Fruit fly (Drosophila melanogaster) whole organism, prepupa: Measurements from ENCODE around the gene CG17140.

Experiments used
- Blimp-1 ChIP-seq: fragments of 200-800 bp; sonication (Bioruptor generic); optimal IDR thresholded peaks from 3 replicates; lab custom pipeline; 2017; ENCODE audit warnings: missing biosample characterization, missing genetic modification characterization, mild to moderate bottlenecking, moderate library complexity, missing genetic modification reagents
- CG11762 ChIP-seq: fragments of 200-800 bp; sonication (Bioruptor generic); optimal IDR thresholded peaks from 3 replicates; lab custom pipeline; 2016; ENCODE audit warnings: missing biosample characterization, missing genetic modification characterization; ENCODE audit not compliant: insufficient read depth
- CG11902 ChIP-seq: fragments of 200-800 bp; sonication (Bioruptor generic); optimal IDR thresholded peaks from 3 replicates; lab custom pipeline; 2016; ENCODE audit warnings: missing biosample characterization, missing genetic modification characterization
- CG15336 ChIP-seq: fragments of 200-800 bp; sonication (Bioruptor generic); IDR thresholded peaks from 2 replicates; pipeline ENCODE4 v1.3.6; 2022; ENCODE audit warnings: missing biosample characterization, missing genetic modification characterization
- CG31627 ChIP-seq: fragments of 200-800 bp; sonication (Bioruptor generic); optimal IDR thresholded peaks from 3 replicates; lab custom pipeline; 2016; ENCODE audit warnings: missing biosample characterization, missing genetic modification characterization
- CG32006 ChIP-seq: fragments of 200-800 bp; sonication (Bioruptor generic); optimal IDR thresholded peaks from 3 replicates; lab custom pipeline; 2017; ENCODE audit warnings: missing biosample characterization, mild to moderate bottlenecking, missing genetic modification characterization
- CG34406 ChIP-seq: fragments of 200-800 bp; sonication (Bioruptor generic); optimal IDR thresholded peaks from 3 replicates; lab custom pipeline; 2016; ENCODE audit warnings: missing biosample characterization, missing genetic modification characterization
- CG3919 ChIP-seq: fragments of 200-800 bp; sonication (Bioruptor generic); optimal IDR thresholded peaks from 3 replicates; lab custom pipeline; 2016; ENCODE audit warnings: missing biosample characterization, missing genetic modification characterization
- CG4318 ChIP-seq: fragments of 200-800 bp; sonication (Bioruptor generic); optimal IDR thresholded peaks from 3 replicates; lab custom pipeline; 2017; ENCODE audit warnings: missing biosample characterization, mild to moderate bottlenecking, missing genetic modification characterization
- CG6163 ChIP-seq: fragments of 200-800 bp; sonication (Bioruptor generic); IDR thresholded peaks from 3 replicates; pipeline ENCODE4 v1.3.6; 2022; ENCODE audit warnings: missing biosample characterization, missing genetic modification characterization
- CG6276 ChIP-seq: fragments of 200-800 bp; sonication (Bioruptor generic); optimal IDR thresholded peaks from 2 replicates; lab custom pipeline; 2017; ENCODE audit warnings: missing biosample characterization, mild to moderate bottlenecking, missing genetic modification characterization
- CG6808 ChIP-seq: fragments of 200-800 bp; sonication (Bioruptor generic); optimal IDR thresholded peaks from 3 replicates; lab custom pipeline; 2017; ENCODE audit warnings: missing biosample characterization, missing genetic modification characterization, mild to moderate bottlenecking, moderate library complexity, missing genetic modification reagents
- CG6854 ChIP-seq: fragments of 200-800 bp; sonication (Bioruptor generic); optimal IDR thresholded peaks from 2 replicates; lab custom pipeline; 2017; ENCODE audit warnings: missing biosample characterization, mild to moderate bottlenecking, missing genetic modification characterization
- CG8319 ChIP-seq: fragments of 200-800 bp; sonication (Bioruptor generic); optimal IDR thresholded peaks from 3 replicates; lab custom pipeline; 2016; ENCODE audit warnings: missing biosample characterization, missing genetic modification characterization
- CG8632 ChIP-seq: fragments of 200-800 bp; sonication (Bioruptor generic); optimal IDR thresholded peaks from 3 replicates; lab custom pipeline; 2016; ENCODE audit warnings: missing biosample characterization, missing genetic modification characterization
- CG9139 ChIP-seq: fragments of 200-800 bp; sonication (Bioruptor generic); optimal IDR thresholded peaks from 3 replicates; lab custom pipeline; 2017; ENCODE audit warnings: missing biosample characterization, mild to moderate bottlenecking, missing genetic modification characterization
- Eip78C ChIP-seq: fragments of 200-800 bp; sonication (Bioruptor generic); peaks from one replicate; lab custom pipeline; 2016; ENCODE audit warnings: missing biosample characterization, missing genetic modification characterization
- Ets21C ChIP-seq: fragments of 200-800 bp; sonication (Bioruptor generic); optimal IDR thresholded peaks from 3 replicates; lab custom pipeline; 2016; ENCODE audit warnings: missing biosample characterization, missing genetic modification characterization
- Ets96B ChIP-seq: fragments of 200-800 bp; optimal IDR thresholded peaks from 2 replicates; lab custom pipeline; 2019; ENCODE audit warnings: missing biosample characterization, mild to moderate bottlenecking, missing genetic modification characterization, moderate library complexity
- Hr38 ChIP-seq: sonication (Bioruptor generic); optimal IDR thresholded peaks from 2 replicates; lab custom pipeline; 2016; ENCODE audit warnings: missing biosample characterization, missing genetic modification characterization
- Hr4 ChIP-seq: fragments of 200-800 bp; sonication (Bioruptor generic); optimal IDR thresholded peaks from 3 replicates; lab custom pipeline; 2016; ENCODE audit warnings: missing biosample characterization, missing genetic modification characterization
- Met ChIP-seq: fragments of 200-800 bp; sonication (Bioruptor generic); optimal IDR thresholded peaks from 3 replicates; lab custom pipeline; 2016; ENCODE audit warnings: missing biosample characterization, missing genetic modification characterization
- OdsH ChIP-seq: fragments of 200-800 bp; sonication (Bioruptor generic); optimal IDR thresholded peaks from 3 replicates; lab custom pipeline; 2016; ENCODE audit warnings: missing biosample characterization, missing genetic modification characterization
- Sox102F ChIP-seq: fragments of 200-800 bp; sonication (Bioruptor generic); optimal IDR thresholded peaks from 2 replicates; lab custom pipeline; 2016; ENCODE audit warnings: missing biosample characterization, mild to moderate bottlenecking, missing genetic modification characterization
- Sox14 ChIP-seq: fragments of 200-800 bp; sonication (Bioruptor generic); optimal IDR thresholded peaks from 3 replicates; lab custom pipeline; 2016; ENCODE audit warnings: missing biosample characterization, missing genetic modification characterization
- acj6 ChIP-seq: fragments of 200-800 bp; sonication (Bioruptor generic); optimal IDR thresholded peaks from 3 replicates; lab custom pipeline; 2016; ENCODE audit warnings: missing biosample characterization, missing genetic modification characterization
- cyc ChIP-seq: fragments of 200-800 bp; sonication (Bioruptor generic); optimal IDR thresholded peaks from 3 replicates; lab custom pipeline; 2016; ENCODE audit warnings: missing biosample characterization, missing genetic modification characterization
- dac ChIP-seq: fragments of 200-800 bp; sonication (Bioruptor generic); optimal IDR thresholded peaks from 2 replicates; lab custom pipeline; 2017; ENCODE audit warnings: missing biosample characterization, mild to moderate bottlenecking, missing genetic modification characterization
- dsx ChIP-seq: fragments of 200-800 bp; optimal IDR thresholded peaks from 3 replicates; lab custom pipeline; 2019; ENCODE audit warnings: missing biosample characterization, mild to moderate bottlenecking, missing genetic modification characterization, moderate library complexity; ENCODE audit not compliant: poor library complexity, severe bottlenecking
- eg ChIP-seq: fragments of 200-800 bp; sonication (Bioruptor generic); IDR thresholded peaks from 3 replicates; pipeline ENCODE4 v1.3.6; 2022; ENCODE audit warnings: missing biosample characterization, missing genetic modification characterization
- fd85E ChIP-seq: fragments of 200-800 bp; sonication (Bioruptor generic); optimal IDR thresholded peaks from 3 replicates; lab custom pipeline; 2016; ENCODE audit warnings: missing biosample characterization, missing genetic modification characterization
- lz ChIP-seq: fragments of 200-800 bp; sonication (Bioruptor generic); optimal IDR thresholded peaks from 3 replicates; lab custom pipeline; 2016; ENCODE audit warnings: missing biosample characterization, missing genetic modification characterization
- net ChIP-seq: fragments of 200-800 bp; sonication (Bioruptor generic); optimal IDR thresholded peaks from 3 replicates; lab custom pipeline; 2016; ENCODE audit warnings: missing biosample characterization, missing genetic modification characterization
- spab ChIP-seq: fragments of 200-800 bp; sonication (Bioruptor generic); optimal IDR thresholded peaks from 2 replicates; lab custom pipeline; 2017; ENCODE audit warnings: missing biosample characterization, mild to moderate bottlenecking, missing genetic modification characterization, missing genetic modification reagents
- ss ChIP-seq, 2 experiments: fragments of 200-800 bp; sonication (Bioruptor generic); optimal IDR thresholded peaks; 2 replicates in 1 of 2; 3 replicates in 1 of 2; lab custom pipeline; 2017 to 2018; ENCODE audit warnings: mild to moderate bottlenecking in 2 of 2, missing biosample characterization in 2 of 2, missing genetic modification characterization in 2 of 2, moderate library complexity in 1 of 2
- topi ChIP-seq: fragments of 200-800 bp; sonication (Bioruptor generic); optimal IDR thresholded peaks from 3 replicates; lab custom pipeline; 2016; ENCODE audit warnings: missing biosample characterization, missing genetic modification characterization
- vri ChIP-seq: fragments of 200-800 bp; sonication (Bioruptor generic); optimal IDR thresholded peaks from 3 replicates; lab custom pipeline; 2016; ENCODE audit warnings: missing biosample characterization, mild to moderate bottlenecking, missing genetic modification characterization

The CG17140 gene

dm6 chr2L:10800877-10801719, 44.4 kb downstream of the CG17140 start, which contains the start of gene CG31869 (continued):
- TF ChIP-seq Ets96B (tag; lab: Kevin White, UChicago) (no peak), CG32006 (GFP tag; lab: Kevin White, UChicago) (peak; percentile 50), CG8632 (GFP tag; lab: Kevin White, UChicago) (peak; percentile 22), Blimp-1 (no peak), Ets21C (GFP tag; lab: Kevin White, UChicago) (no peak), CG4318 (GFP tag; lab: Kevin White, UChicago) (no peak), CG31627 (GFP tag; lab: Kevin White, UChicago) (peak; percentile 25), fd85E (no peak), net (GFP tag; lab: Kevin White, UChicago) (peak; percentile 54), CG6276 (GFP tag; lab: Kevin White, UChicago) (no peak), CG15336 (GFP tag; lab: Robert Waterston, UW) (peak; percentile 65), eg (peak; percentile 65), Sox14 (no peak), CG11762 (GFP tag; lab: Kevin White, UChicago) (no peak), CG11902 (GFP tag; lab: Kevin White, UChicago) (peak; percentile 17), Hr38 (GFP tag; lab: Kevin White, UChicago) (no peak), OdsH (GFP tag; lab: Kevin White, UChicago) (peak; percentile 13), dac (GFP tag; lab: Kevin White, UChicago) (no peak), acj6 (GFP tag; lab: Kevin White, UChicago) (peak; percentile 45)

dm6 chr2L:10795731-10796130, 49.7 kb downstream of the CG17140 start:
- no peak for TF ChIP-seq dsx (GFP tag; lab: Kevin White, UChicago)
- TF ChIP-seq CG8319 (GFP tag; lab: Kevin White, UChicago) = no peak
- no peak for TF ChIP-seq CG34406 (GFP tag; lab: Kevin White, UChicago)
- TF ChIP-seq Blimp-1 = no peak
- TF ChIP-seq CG8632 (GFP tag; lab: Kevin White, UChicago) = no peak
- no peak for TF ChIP-seq topi (GFP tag; lab: Kevin White, UChicago)
- no peak for TF ChIP-seq CG4318 (GFP tag; lab: Kevin White, UChicago)
- no peak for TF ChIP-seq spab (GFP tag; lab: Kevin White, UChicago)
- no peak for TF ChIP-seq cyc (GFP tag; lab: Kevin White, UChicago)

dm6 chr2L:10794032-10794431, 51.4 kb downstream of the CG17140 start:
- TF ChIP-seq lz (GFP tag; lab: Kevin White, UChicago) (peak; percentile 5), ss (GFP tag; optimal IDR thresholded peaks at IDR 0.05; lab: Kevin White, UChicago) (peak; percentile 20 to 70), CG6163 (GFP tag; lab: Robert Waterston, UW) (peak; percentile 57; the same call in 2 of the 3 replicates), CG6808 (GFP tag; lab: Kevin White, UChicago) (peak; percentile 55), CG8319 (GFP tag; lab: Kevin White, UChicago) (no peak), CG8632 (GFP tag; lab: Kevin White, UChicago) (peak; percentile 25), Sox102F (GFP tag; lab: Kevin White, UChicago) (peak; percentile 51), CG11902 (GFP tag; lab: Kevin White, UChicago) (no peak), CG15336 (GFP tag; lab: Robert Waterston, UW) (no peak), Met (GFP tag; lab: Kevin White, UChicago) (peak; percentile 12), Blimp-1 (peak; percentile 44), Hr4 (GFP tag; lab: Kevin White, UChicago) (no peak), vri (GFP tag; lab: Kevin White, UChicago) (peak; percentile 11), CG6854 (GFP tag; lab: Kevin White, UChicago) (peak; percentile 77), Eip78C (GFP tag; lab: Kevin White, UChicago) (peak; percentile 75), spab (GFP tag; lab: Kevin White, UChicago) (peak; percentile 23), CG9139 (GFP tag; lab: Kevin White, UChicago) (peak; percentile 63), CG34406 (GFP tag; lab: Kevin White, UChicago) (peak; percentile 25), CG3919 (GFP tag; lab: Kevin White, UChicago) (peak; percentile 19)
